Worm (Caenorhabditis elegans) whole organism, L3 larva: ENCODE data around the gene pud-4.

Experiments used
- ZK546.5 ChIP-seq: sonication (generic microtip); optimal IDR thresholded peaks from 2 replicates; lab custom pipeline; 2017; ENCODE audit warnings: missing biosample characterization, missing genetic modification characterization
- ama-1 ChIP-seq: fragments of 150-350 bp; optimal IDR thresholded peaks from 2 replicates; lab custom pipeline; 2018
- ceh-16 ChIP-seq: sonication (generic microtip); optimal IDR thresholded peaks from 2 replicates; lab custom pipeline; 2017; ENCODE audit warnings: missing biosample characterization, missing genetic modification characterization
- ceh-28 ChIP-seq: fragments of 150-350 bp; optimal IDR thresholded peaks from 2 replicates; lab custom pipeline; 2014; ENCODE audit warnings: missing biosample characterization, missing genetic modification reagents, missing genetic modification characterization
- ceh-82 ChIP-seq: fragments of 150-350 bp; optimal IDR thresholded peaks from 2 replicates; lab custom pipeline; 2014; ENCODE audit warnings: missing biosample characterization, missing genetic modification characterization
- daf-12 ChIP-seq: fragments of 150-350 bp; optimal IDR thresholded peaks from 2 replicates; lab custom pipeline; 2014; ENCODE audit warnings: missing biosample characterization, missing genetic modification reagents, missing genetic modification characterization
- egl-27 ChIP-seq: sonication (generic microtip); optimal IDR thresholded peaks from 4 replicates; lab custom pipeline; 2017; ENCODE audit warnings: missing biosample characterization, missing genetic modification reagents, missing genetic modification characterization
- egl-5 ChIP-seq: fragments of 150-350 bp; optimal IDR thresholded peaks from 2 replicates; lab custom pipeline; 2017; ENCODE audit warnings: missing biosample characterization, missing genetic modification reagents, missing genetic modification characterization, inconsistent platforms
- elt-1 ChIP-seq: fragments of 150-350 bp; optimal IDR thresholded peaks from 2 replicates; lab custom pipeline; 2014; ENCODE audit warnings: missing biosample characterization, missing genetic modification characterization
- elt-2 ChIP-seq: sonication (generic microtip); optimal IDR thresholded peaks from 2 replicates; lab custom pipeline; 2016; ENCODE audit warnings: missing genetic modification reagents, mild to moderate bottlenecking, missing genetic modification characterization, missing compliant biosample characterization
- elt-3 ChIP-seq, 3 experiments: fragments of 150-350 bp in 1 of 3; sonication (generic microtip) in 2 of 3; optimal IDR thresholded peaks; 2 replicates in 2 of 3; 4 replicates in 1 of 3; lab custom pipeline; 2014 to 2017; ENCODE audit warnings: missing biosample characterization in 3 of 3, missing genetic modification characterization in 3 of 3
- eor-1 ChIP-seq, 2 experiments: fragments of 150-350 bp; optimal IDR thresholded peaks; 2 replicates each; lab custom pipeline; 2014 to 2018; ENCODE audit warnings: missing biosample characterization in 2 of 2, missing genetic modification characterization in 2 of 2
- fkh-2 ChIP-seq: fragments of 150-350 bp; optimal IDR thresholded peaks from 2 replicates; lab custom pipeline; 2014; ENCODE audit warnings: missing biosample characterization, missing genetic modification reagents, missing genetic modification characterization
- fos-1 ChIP-seq: fragments of 150-350 bp; optimal IDR thresholded peaks from 2 replicates; lab custom pipeline; 2014; ENCODE audit warnings: missing biosample characterization, missing genetic modification characterization
- hmg-11 ChIP-seq: sonication (generic microtip); optimal IDR thresholded peaks from 2 replicates; lab custom pipeline; 2016; ENCODE audit warnings: missing genetic modification characterization, missing compliant biosample characterization
- jun-1 ChIP-seq: fragments of 150-350 bp; optimal IDR thresholded peaks from 2 replicates; lab custom pipeline; 2014; ENCODE audit warnings: missing biosample characterization, missing genetic modification reagents, missing genetic modification characterization
- lin-39 ChIP-seq: fragments of 150-350 bp; optimal IDR thresholded peaks from 2 replicates; lab custom pipeline; 2018; ENCODE audit warnings: missing biosample characterization, missing genetic modification reagents, missing genetic modification characterization
- lsy-12 ChIP-seq: sonication (generic microtip); optimal IDR thresholded peaks from 2 replicates; lab custom pipeline; 2016; ENCODE audit warnings: mild to moderate bottlenecking, missing genetic modification characterization, missing compliant biosample characterization
- nfya-1 ChIP-seq: sonication (generic microtip); optimal IDR thresholded peaks from 2 replicates; lab custom pipeline; 2017; ENCODE audit warnings: missing genetic modification characterization, mild to moderate bottlenecking, missing compliant biosample characterization, antibody characterized with exemption, moderate library complexity; ENCODE audit not compliant: insufficient read depth
- nhr-23 ChIP-seq: fragments of 150-350 bp; optimal IDR thresholded peaks from 2 replicates; lab custom pipeline; 2014; ENCODE audit warnings: missing biosample characterization, missing genetic modification reagents, missing genetic modification characterization
- nhr-237 ChIP-seq: fragments of 150-350 bp; optimal IDR thresholded peaks from 2 replicates; lab custom pipeline; 2014; ENCODE audit warnings: missing biosample characterization, missing genetic modification characterization
- nhr-25 ChIP-seq: sonication (generic microtip); optimal IDR thresholded peaks from 2 replicates; lab custom pipeline; 2017; ENCODE audit warnings: missing biosample characterization, missing genetic modification characterization
- nhr-28 ChIP-seq: fragments of 150-350 bp; optimal IDR thresholded peaks from 2 replicates; lab custom pipeline; 2014; ENCODE audit warnings: missing biosample characterization, missing genetic modification characterization
- nhr-43 ChIP-seq: sonication (generic microtip); optimal IDR thresholded peaks from 2 replicates; lab custom pipeline; 2016; ENCODE audit warnings: mild to moderate bottlenecking, missing genetic modification characterization, missing compliant biosample characterization; ENCODE audit not compliant: poor library complexity, severe bottlenecking
- nhr-67 ChIP-seq: fragments of 150-350 bp; optimal IDR thresholded peaks from 2 replicates; lab custom pipeline; 2014; ENCODE audit warnings: missing biosample characterization, missing genetic modification characterization
- nhr-77 ChIP-seq: fragments of 150-350 bp; optimal IDR thresholded peaks from 2 replicates; lab custom pipeline; 2014; ENCODE audit warnings: missing biosample characterization, missing genetic modification characterization
- pha-4 ChIP-seq: fragments of 150-350 bp; optimal IDR thresholded peaks from 2 replicates; lab custom pipeline; 2014; ENCODE audit warnings: missing biosample characterization, missing genetic modification reagents, missing genetic modification characterization
- pqm-1 ChIP-seq: fragments of 150-350 bp; optimal IDR thresholded peaks from 2 replicates; lab custom pipeline; 2017; ENCODE audit warnings: missing biosample characterization, missing genetic modification characterization, inconsistent platforms
- sea-2 ChIP-seq: fragments of 150-350 bp; sonication (generic microtip); optimal IDR thresholded peaks from 4 replicates; lab custom pipeline; 2014; ENCODE audit warnings: missing biosample characterization, missing genetic modification reagents, missing genetic modification characterization
- unc-39 ChIP-seq: sonication (generic microtip); optimal IDR thresholded peaks from 4 replicates; lab custom pipeline; 2017; ENCODE audit warnings: missing biosample characterization, missing genetic modification characterization
- zag-1 ChIP-seq: fragments of 150-350 bp; optimal IDR thresholded peaks from 2 replicates; lab custom pipeline; 2014; ENCODE audit warnings: missing biosample characterization, missing genetic modification characterization

The pud-4 gene

ce11 chrV:2285107-2285506 is 41.4 kb upstream of the pud-4 start, which contains the start of gene nhr-227:
Gene nhr-227 (plus strand): TSS chrV:2285432.
- TF ChIP-seq pha-4 (tag; lab: Kevin White, UChicago) (peak; percentile 15), ZK546.5 (tag; lab: Kevin White, UChicago) (no peak)

- TF ChIP-seq pha-4 (tag; lab: Kevin White, UChicago) (peak; percentile 76), jun-1 (tag; lab: Kevin White, UChicago) (no peak)
- TF ChIP-seq, all 47 proteins: peak for 1
Observed at ce11 chrV:2290329-2290728, 36.1 kb upstream of the pud-4 start, which contains the start of gene nhr-225. Gene nhr-225 (minus strand): TSS chrV:2290474.

ce11 chrV:2292240-2292639 is 34.2 kb upstream of the pud-4 start, which contains the start of gene nhr-115:
Gene nhr-115 (plus strand): TSS chrV:2292540.
- no peak for TF ChIP-seq lin-39 (tag; lab: Kevin White, UChicago)
- no peak for TF ChIP-seq elt-3 (tag; optimal IDR thresholded peaks at IDR 0.05; lab: Kevin White, UChicago)
- TF ChIP-seq elt-2, result peak; percentile 37
- no peak for TF ChIP-seq ceh-16 (tag; lab: Kevin White, UChicago)

ce11 chrV:2294577-2294976 is 31.9 kb upstream of the pud-4 start, which contains the start of gene nhr-226:
Gene nhr-226 (plus strand): TSS chrV:2294877.
- TF ChIP-seq pqm-1 (tag; lab: Kevin White, UChicago) (peak; percentile 31), nhr-23 (tag; lab: Kevin White, UChicago) (no peak), egl-27 (no peak), nhr-67 (no peak), elt-2 (peak; percentile 44), fkh-2 (tag; lab: Kevin White, UChicago) (no peak)

ce11 chrV:2300905-2301304 is 25.6 kb upstream of the pud-4 start, which contains the start of gene Y19D10B.8:
Gene Y19D10B.8 (minus strand): TSS chrV:2301005.
- TF ChIP-seq elt-2 (no peak), nhr-237 (no peak), eor-1 (tag; optimal IDR thresholded peaks at IDR 0.05; lab: Kevin White, UChicago) (no peak), daf-12 (tag; lab: Kevin White, UChicago) (no peak), lsy-12 (tag; lab: Kevin White, UChicago) (no peak), ceh-28 (no peak), nhr-23 (tag; lab: Kevin White, UChicago) (no peak), fos-1 (tag; lab: Kevin White, UChicago) (no peak), nhr-43 (tag; lab: Kevin White, UChicago) (no peak), ZK546.5 (tag; lab: Kevin White, UChicago) (no peak), zag-1 (tag; lab: Kevin White, UChicago) (no peak), sea-2 (GFP tag; lab: Kevin White, UChicago) (no peak), egl-5 (tag; lab: Kevin White, UChicago) (no peak), elt-1 (tag; lab: Kevin White, UChicago) (no peak), egl-27 (no peak), ceh-82 (no peak), hmg-11 (no peak), nhr-28 (tag; lab: Kevin White, UChicago) (no peak)

ce11 chrV:2303775-2304174 is 22.7 kb upstream of the pud-4 start, which contains the start of gene irld-15:
Gene irld-15 (minus strand): TSS chrV:2303875.
- TF ChIP-seq lsy-12 (tag; lab: Kevin White, UChicago) (no peak), nfya-1 (no peak), jun-1 (tag; lab: Kevin White, UChicago) (no peak), pqm-1 (tag; lab: Kevin White, UChicago) (no peak), fkh-2 (tag; lab: Kevin White, UChicago) (no peak), unc-39 (no peak), egl-27 (no peak), ceh-82 (no peak)

ce11 chrV:2306383-2306782 is 20.1 kb upstream of the pud-4 start:
- TF ChIP-seq ZK546.5 (tag; lab: Kevin White, UChicago), result no peak
- TF ChIP-seq nhr-77, result no peak
- no peak for TF ChIP-seq lsy-12 (tag; lab: Kevin White, UChicago)
- TF ChIP-seq pha-4 (tag; lab: Kevin White, UChicago), result no peak
- no peak for TF ChIP-seq elt-2
- TF ChIP-seq ama-1, result no peak
- TF ChIP-seq nhr-25 (tag; lab: Kevin White, UChicago), result no peak
